Fruit fly (Drosophila melanogaster) whole organism, embryonic: ENCODE results near the gene GstO2.
A peak's percentile ranks its signal among the peaks of the same experiment; 100 is the strongest.

Experiments
- Abd-B ChIP-seq: fragments of 200-800 bp; sonication (Bioruptor generic); optimal IDR thresholded peaks from 2 replicates; lab custom pipeline; 2018; ENCODE audit warnings: missing biosample characterization, mild to moderate bottlenecking, missing genetic modification characterization, moderate library complexity
- Antp ChIP-seq: fragments of 200-800 bp; sonication (Bioruptor generic); optimal IDR thresholded peaks from 3 replicates; lab custom pipeline; 2016; ENCODE audit warnings: missing biosample characterization, missing genetic modification characterization
- CG10431 ChIP-seq: fragments of 200-800 bp; sonication (Bioruptor generic); optimal IDR thresholded peaks from 3 replicates; lab custom pipeline; 2018; ENCODE audit warnings: missing biosample characterization, mild to moderate bottlenecking, missing genetic modification characterization
- CG10565 ChIP-seq: fragments of 200-800 bp; sonication (Bioruptor generic); optimal IDR thresholded peaks from 3 replicates; lab custom pipeline; 2016; ENCODE audit warnings: missing biosample characterization, mild to moderate bottlenecking, missing genetic modification characterization
- CG11560 ChIP-seq: fragments of 200-800 bp; sonication (Bioruptor generic); IDR thresholded peaks from 3 replicates; pipeline ENCODE4 v1.3.6; 2022; ENCODE audit warnings: missing biosample characterization, missing genetic modification characterization
- CG12071 ChIP-seq: fragments of 200-800 bp; sonication (Bioruptor generic); optimal IDR thresholded peaks from 3 replicates; lab custom pipeline; 2018; ENCODE audit warnings: missing biosample characterization, mild to moderate bottlenecking, missing genetic modification characterization
- CG13894 ChIP-seq: fragments of 200-800 bp; sonication (Bioruptor generic); optimal IDR thresholded peaks from 3 replicates; lab custom pipeline; 2018; ENCODE audit warnings: missing biosample characterization, mild to moderate bottlenecking, missing genetic modification characterization, moderate library complexity
- CG14441 ChIP-seq: fragments of 200-800 bp; sonication (Bioruptor generic); IDR thresholded peaks from 2 replicates; pipeline ENCODE4 v1.3.6; 2022; ENCODE audit warnings: missing biosample characterization, missing genetic modification characterization
- CG14710 ChIP-seq: fragments of 200-800 bp; sonication (Bioruptor generic); optimal IDR thresholded peaks from 3 replicates; lab custom pipeline; 2019; ENCODE audit warnings: missing biosample characterization, mild to moderate bottlenecking, missing genetic modification characterization, moderate library complexity
- CG15514 ChIP-seq: fragments of 200-800 bp; sonication (Bioruptor generic); optimal IDR thresholded peaks from 3 replicates; lab custom pipeline; 2017; ENCODE audit warnings: missing biosample characterization, missing genetic modification characterization, mild to moderate bottlenecking, moderate library complexity, missing genetic modification reagents
- CG1602 ChIP-seq: fragments of 200-800 bp; sonication (Bioruptor generic); optimal IDR thresholded peaks from 3 replicates; lab custom pipeline; 2016; ENCODE audit warnings: missing biosample characterization, missing genetic modification characterization
- CG16813 ChIP-seq: fragments of 200-800 bp; sonication (Bioruptor generic); IDR thresholded peaks from 3 replicates; pipeline ENCODE4 v1.3.6; 2022; ENCODE audit warnings: missing biosample characterization, missing genetic modification characterization; ENCODE audit not compliant: partially characterized antibody
- CG17912 ChIP-seq: fragments of 200-800 bp; sonication (Bioruptor generic); optimal IDR thresholded peaks from 2 replicates; lab custom pipeline; 2018; ENCODE audit warnings: missing biosample characterization, mild to moderate bottlenecking, missing genetic modification characterization
- CG30020 ChIP-seq: fragments of 200-800 bp; optimal IDR thresholded peaks from 2 replicates; lab custom pipeline; 2019; ENCODE audit warnings: missing biosample characterization, mild to moderate bottlenecking, missing genetic modification characterization, moderate library complexity
- CG30431 ChIP-seq: fragments of 200-800 bp; sonication (Bioruptor generic); optimal IDR thresholded peaks from 2 replicates; lab custom pipeline; 2017; ENCODE audit warnings: missing biosample characterization, missing genetic modification characterization
- CG31388 ChIP-seq: fragments of 200-800 bp; sonication (Bioruptor generic); optimal IDR thresholded peaks from 2 replicates; lab custom pipeline; 2016; ENCODE audit warnings: missing biosample characterization, missing genetic modification characterization
- CG3163 ChIP-seq: fragments of 200-800 bp; sonication (Bioruptor generic); optimal IDR thresholded peaks from 3 replicates; lab custom pipeline; 2016; ENCODE audit warnings: missing biosample characterization, missing genetic modification characterization
- CG32532 ChIP-seq: fragments of 200-800 bp; sonication (Bioruptor generic); IDR thresholded peaks from 2 replicates; pipeline ENCODE4 v1.3.6; 2022; ENCODE audit warnings: missing biosample characterization, missing genetic modification characterization
- CG32772 ChIP-seq: fragments of 200-800 bp; sonication (Bioruptor generic); IDR thresholded peaks from 2 replicates; pipeline ENCODE4 v1.3.6; 2022; ENCODE audit warnings: missing biosample characterization, missing genetic modification characterization
- CG34224 ChIP-seq: fragments of 200-800 bp; sonication (Bioruptor generic); IDR thresholded peaks from 3 replicates; pipeline ENCODE4 v1.3.6; 2022; ENCODE audit warnings: missing biosample characterization, missing genetic modification characterization; ENCODE audit not compliant: partially characterized antibody
- CG3726 ChIP-seq: fragments of 200-800 bp; sonication (Bioruptor generic); IDR thresholded peaks from 3 replicates; pipeline ENCODE4, ENCODE4 v1.3.6; 2022; ENCODE audit warnings: missing biosample characterization, missing genetic modification characterization
- CG3838 ChIP-seq: fragments of 200-800 bp; sonication (Bioruptor generic); optimal IDR thresholded peaks from 3 replicates; lab custom pipeline; 2016; ENCODE audit warnings: missing biosample characterization, missing genetic modification characterization
- CG4360 ChIP-seq: fragments of 200-800 bp; sonication (Bioruptor generic); IDR thresholded peaks from 2 replicates; pipeline ENCODE4 v1.3.6; 2022; ENCODE audit warnings: missing biosample characterization, missing genetic modification characterization
- CG5245 ChIP-seq: fragments of 200-800 bp; sonication (Bioruptor generic); optimal IDR thresholded peaks from 3 replicates; lab custom pipeline; 2016; ENCODE audit warnings: missing biosample characterization, missing genetic modification characterization
- CG5953 ChIP-seq: fragments of 200-800 bp; sonication (Bioruptor generic); IDR thresholded peaks from 2 replicates; pipeline ENCODE4 v1.3.6; 2022; ENCODE audit warnings: missing biosample characterization, missing genetic modification characterization
- CG6689 ChIP-seq: fragments of 200-800 bp; sonication (Bioruptor generic); IDR thresholded peaks from 2 replicates; pipeline ENCODE4 v1.3.6; 2022; ENCODE audit warnings: missing biosample characterization, missing genetic modification characterization
- CG7271 ChIP-seq: fragments of 200-800 bp; sonication (Bioruptor generic); optimal IDR thresholded peaks from 2 replicates; lab custom pipeline; 2018; ENCODE audit warnings: missing biosample characterization, mild to moderate bottlenecking, missing genetic modification characterization, moderate library complexity
- CG7928 ChIP-seq: fragments of 200-800 bp; sonication (Bioruptor generic); optimal IDR thresholded peaks from 2 replicates; lab custom pipeline; 2017; ENCODE audit warnings: missing biosample characterization, mild to moderate bottlenecking, missing genetic modification characterization
- CkIIα-i1 ChIP-seq: fragments of 200-800 bp; sonication (Bioruptor generic); IDR thresholded peaks from 2 replicates; pipeline ENCODE4 v1.3.6; 2022; ENCODE audit warnings: missing biosample characterization, missing genetic modification characterization
- ERR ChIP-seq: fragments of 200-800 bp; sonication (Bioruptor generic); optimal IDR thresholded peaks from 2 replicates; lab custom pipeline; 2016; ENCODE audit warnings: missing biosample characterization, missing genetic modification characterization
- Gsc ChIP-seq: fragments of 200-800 bp; sonication (Bioruptor generic); IDR thresholded peaks from 2 replicates; pipeline ENCODE4 v1.3.6; 2022; ENCODE audit warnings: missing biosample characterization, missing genetic modification characterization
- MESR4 ChIP-seq: fragments of 200-800 bp; sonication (Bioruptor generic); optimal IDR thresholded peaks from 2 replicates; lab custom pipeline; 2018; ENCODE audit warnings: missing biosample characterization, mild to moderate bottlenecking, missing genetic modification characterization, moderate library complexity
- Mad ChIP-seq: fragments of 200-800 bp; sonication (Bioruptor generic); optimal IDR thresholded peaks from 2 replicates; lab custom pipeline; 2016; ENCODE audit warnings: missing biosample characterization, missing genetic modification characterization
- Med ChIP-seq: fragments of 200-800 bp; sonication (Bioruptor generic); peaks from one replicate; lab custom pipeline; 2016; ENCODE audit warnings: missing biosample characterization, missing genetic modification characterization, mild to moderate bottlenecking, inconsistent platforms, moderate library complexity
- Sin3A ChIP-seq: fragments of >200 bp; optimal IDR thresholded peaks from 2 replicates; lab custom pipeline; 2018
- Spps ChIP-seq: fragments of 200-800 bp; sonication (Bioruptor generic); optimal IDR thresholded peaks from 2 replicates; lab custom pipeline; 2018; ENCODE audit warnings: missing biosample characterization, mild to moderate bottlenecking, missing genetic modification characterization
- Sry-δ ChIP-seq: fragments of 200-800 bp; sonication (Bioruptor generic); optimal IDR thresholded peaks from 2 replicates; lab custom pipeline; 2016; ENCODE audit warnings: missing biosample characterization, missing genetic modification characterization
- btn ChIP-seq: fragments of 200-800 bp; sonication (Bioruptor generic); optimal IDR thresholded peaks from 2 replicates; lab custom pipeline; 2016; ENCODE audit warnings: missing biosample characterization, missing genetic modification characterization
- chn ChIP-seq: fragments of 200-800 bp; sonication (Bioruptor generic); optimal IDR thresholded peaks from 2 replicates; lab custom pipeline; 2016; ENCODE audit warnings: missing biosample characterization, missing genetic modification characterization
- dmrt11E ChIP-seq: fragments of 200-800 bp; sonication (Bioruptor generic); optimal IDR thresholded peaks from 3 replicates; lab custom pipeline; 2018; ENCODE audit warnings: missing biosample characterization, mild to moderate bottlenecking, missing genetic modification characterization, moderate library complexity
- eyg ChIP-seq: fragments of 200-800 bp; sonication (Bioruptor generic); optimal IDR thresholded peaks from 3 replicates; lab custom pipeline; 2016; ENCODE audit warnings: missing biosample characterization, missing genetic modification characterization
- fru ChIP-seq: fragments of >200 bp; optimal IDR thresholded peaks from 2 replicates; lab custom pipeline; 2017
- gsb-n ChIP-seq: fragments of 200-800 bp; sonication (Bioruptor generic); optimal IDR thresholded peaks from 3 replicates; lab custom pipeline; 2018; ENCODE audit warnings: missing biosample characterization, mild to moderate bottlenecking, missing genetic modification characterization
- hb ChIP-seq: fragments of 200-800 bp; sonication (Bioruptor generic); IDR thresholded peaks from 3 replicates; pipeline ENCODE4 v1.3.6; 2022; ENCODE audit warnings: missing biosample characterization, missing genetic modification characterization; ENCODE audit not compliant: partially characterized antibody
- ind ChIP-seq: fragments of 200-800 bp; sonication (Bioruptor generic); optimal IDR thresholded peaks from 3 replicates; lab custom pipeline; 2016; ENCODE audit warnings: missing biosample characterization, missing genetic modification characterization
- jigr1 ChIP-seq: fragments of 200-800 bp; sonication (Bioruptor generic); IDR thresholded peaks from 3 replicates; pipeline ENCODE4 v1.3.6; 2022; ENCODE audit warnings: missing biosample characterization, missing genetic modification characterization
- nerfin-1 ChIP-seq: fragments of 200-800 bp; sonication (Bioruptor generic); optimal IDR thresholded peaks from 3 replicates; lab custom pipeline; 2019; ENCODE audit warnings: missing biosample characterization, mild to moderate bottlenecking, missing genetic modification characterization, moderate library complexity
- slbo ChIP-seq: fragments of 200-800 bp; sonication (Bioruptor generic); IDR thresholded peaks from 2 replicates; pipeline ENCODE4 v1.3.6; 2022; ENCODE audit warnings: missing biosample characterization, missing genetic modification characterization
- tgo ChIP-seq: fragments of 200-800 bp; sonication (Bioruptor generic); IDR thresholded peaks from 3 replicates; pipeline ENCODE4 v1.3.6; 2022; ENCODE audit warnings: missing biosample characterization, missing genetic modification characterization
- tin ChIP-seq: fragments of 200-800 bp; sonication (Bioruptor generic); optimal IDR thresholded peaks from 3 replicates; lab custom pipeline; 2016; ENCODE audit warnings: missing biosample characterization, missing genetic modification characterization
- ttk ChIP-seq: fragments of 200-800 bp; sonication (Bioruptor generic); IDR thresholded peaks from 2 replicates; pipeline ENCODE4 v2.1.2; 2022; ENCODE audit warnings: missing biosample characterization, missing genetic modification characterization
- wek ChIP-seq: fragments of 200-800 bp; sonication (Bioruptor generic); optimal IDR thresholded peaks from 3 replicates; lab custom pipeline; 2018; ENCODE audit warnings: missing biosample characterization, mild to moderate bottlenecking, missing genetic modification characterization, moderate library complexity
- zfh1 ChIP-seq: fragments of 200-800 bp; sonication (Bioruptor generic); IDR thresholded peaks from 3 replicates; pipeline ENCODE4 v1.3.6; 2022; ENCODE audit warnings: missing biosample characterization, missing genetic modification characterization

Gene GstO2

DNA sequence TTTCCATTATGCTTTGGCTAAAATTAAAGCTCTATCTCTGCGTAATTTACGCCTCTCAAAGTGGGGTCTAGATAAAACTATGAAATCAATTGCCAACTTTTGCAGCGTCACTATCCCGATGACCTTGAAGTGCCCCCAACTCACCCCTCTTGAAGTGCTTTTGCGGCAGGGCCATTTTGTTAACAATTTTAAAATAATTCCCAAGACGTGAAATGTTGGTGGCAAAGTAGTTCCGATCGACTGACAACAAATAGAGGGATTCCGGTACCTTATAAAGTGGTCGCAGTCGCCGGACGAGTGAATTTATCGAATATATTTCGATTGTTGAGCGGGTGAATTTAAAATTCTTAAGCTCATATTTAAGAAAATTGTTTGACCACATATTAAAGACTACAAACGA lies at the start of gene GstO2 (continued):
- no peak for TF ChIP-seq tin (GFP tag; lab: Kevin White, UChicago)
- TF ChIP-seq ind (GFP tag; lab: Kevin White, UChicago) = no peak
- TF ChIP-seq slbo (GFP tag; lab: Robert Waterston, UW) = no peak
- no peak for TF ChIP-seq CG14441
- TF ChIP-seq CG11560 (tag; lab: Robert Waterston, UW) = peak; percentile 96
- no peak for TF ChIP-seq CG4360 (GFP tag; lab: Robert Waterston, UW)
- no peak for TF ChIP-seq dmrt11E (tag; lab: Kevin White, UChicago)
- TF ChIP-seq wek (GFP tag; lab: Kevin White, UChicago) = peak; percentile 98
- peak; percentile 64 for TF ChIP-seq MESR4 (GFP tag; lab: Kevin White, UChicago)
- no peak for TF ChIP-seq CG30020 (tag; lab: Kevin White, UChicago)
- TF ChIP-seq CG5953 (GFP tag; lab: Robert Waterston, UW) = no peak
- no peak for TF ChIP-seq zfh1
- no peak for TF ChIP-seq CG3163
- peak; percentile 28; the same call in 1 of the 3 replicates for TF ChIP-seq CG16813 (GFP tag; lab: Robert Waterston, UW)
- TF ChIP-seq CG32772 (GFP tag; lab: Robert Waterston, UW) = no peak
- no peak for TF ChIP-seq CG5245 (GFP tag; lab: Kevin White, UChicago)
- no peak for TF ChIP-seq Antp
- no peak for TF ChIP-seq chn (GFP tag; lab: Kevin White, UChicago)
- TF ChIP-seq gsb-n (tag; lab: Kevin White, UChicago) = no peak
- TF ChIP-seq CG3726 (GFP tag; lab: Robert Waterston, UW) = no peak
- TF ChIP-seq CG31388 (GFP tag; lab: Kevin White, UChicago) = no peak
- TF ChIP-seq CG7271 (tag; lab: Kevin White, UChicago) = no peak
- TF ChIP-seq CG10431 (GFP tag; lab: Kevin White, UChicago) = peak; percentile 94
- TF ChIP-seq CG1602 (GFP tag; lab: Kevin White, UChicago) = no peak
- TF ChIP-seq Sin3A (lab: Kevin White, UChicago) = no peak
- TF ChIP-seq jigr1 (GFP tag; lab: Robert Waterston, UW) = no peak
- TF ChIP-seq CG13894 (tag; lab: Kevin White, UChicago) = peak; percentile 9
- TF ChIP-seq Sry-δ (GFP tag; lab: Kevin White, UChicago) = peak; percentile 78
- no peak for TF ChIP-seq btn
- no peak for TF ChIP-seq CG30431 (GFP tag; lab: Kevin White, UChicago)
- TF ChIP-seq ERR (GFP tag; lab: Kevin White, UChicago) = peak; percentile 92
- no peak for TF ChIP-seq ttk (GFP tag; lab: Robert Waterston, UW)
- no peak for TF ChIP-seq CG10565 (GFP tag; lab: Kevin White, UChicago)
- TF ChIP-seq CG15514 (GFP tag; lab: Kevin White, UChicago) = peak; percentile 98
- no peak for TF ChIP-seq CG12071 (GFP tag; lab: Kevin White, UChicago)
- no peak for TF ChIP-seq CG14710 (tag; lab: Kevin White, UChicago)
- TF ChIP-seq nerfin-1 (tag; lab: Kevin White, UChicago) = no peak
- TF ChIP-seq Mad (GFP tag; lab: Kevin White, UChicago) = no peak
- TF ChIP-seq Gsc (GFP tag; lab: Robert Waterston, UW) = no peak
- no peak for TF ChIP-seq fru (lab: Kevin White, UChicago)
- TF ChIP-seq Spps (tag; lab: Kevin White, UChicago) = no peak
- no peak for TF ChIP-seq CkIIα-i1 (GFP tag; lab: Robert Waterston, UW)
- TF ChIP-seq CG6689 = no peak
- TF ChIP-seq hb (GFP tag; lab: Robert Waterston, UW) = no peak
- no peak for TF ChIP-seq tgo (GFP tag; lab: Robert Waterston, UW)
- TF ChIP-seq Med (GFP tag; lab: Kevin White, UChicago) = peak; percentile 65
- TF ChIP-seq eyg (GFP tag; lab: Kevin White, UChicago) = no peak
- TF ChIP-seq CG17912 = no peak
- no peak for TF ChIP-seq Abd-B (GFP tag; lab: Kevin White, UChicago)
- peak; percentile 42; the same call in 1 of the 3 replicates for TF ChIP-seq CG34224 (GFP tag; lab: Robert Waterston, UW)
- TF ChIP-seq CG32532 = no peak
- TF ChIP-seq CG3838 (GFP tag; lab: Kevin White, UChicago) = no peak
- no peak for TF ChIP-seq CG7928 (GFP tag; lab: Kevin White, UChicago)
